Worm (Caenorhabditis elegans): ENCODE results near the gene C05D10.4.

Gene C05D10.4

DNA sequence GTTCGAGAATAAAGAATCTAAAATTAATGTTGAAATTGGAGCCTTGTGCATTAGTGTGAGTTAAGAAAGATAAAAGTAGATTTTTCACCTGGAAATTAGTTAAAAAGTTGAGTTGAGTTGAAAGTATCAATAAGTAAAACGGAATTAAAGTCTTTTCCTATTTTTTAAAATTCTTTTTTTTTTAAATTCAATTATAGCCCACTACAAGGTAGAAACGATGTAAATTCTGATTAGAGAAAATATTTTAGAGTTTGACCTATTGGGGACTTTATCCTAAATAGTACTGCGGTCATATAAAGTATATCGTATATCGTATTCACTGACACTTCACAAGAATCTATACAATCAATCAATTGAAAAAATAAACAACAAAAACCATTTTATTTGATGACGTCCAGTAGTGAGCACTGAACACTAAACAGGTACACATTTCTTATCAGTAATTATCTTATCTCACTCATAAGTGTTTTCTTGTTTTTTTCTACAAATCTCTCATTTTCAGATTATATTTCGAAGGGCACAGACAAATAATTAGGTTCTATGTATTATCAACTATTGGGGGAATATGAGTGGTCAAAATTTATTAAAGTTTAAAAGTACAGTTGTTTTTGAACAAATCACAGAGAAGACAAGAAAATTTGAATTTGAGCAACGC, 14.8 kb downstream of the C05D10.4 start, which contains the start of gene wht-1:
Gene wht-1 (minus strand): TSS at position 51 of the 655 bp plus-strand sequence.
- no peak for TF ChIP-seq nhr-12 (tag; optimal IDR thresholded peaks at IDR 0.05)
- TF ChIP-seq elt-2 (tag; optimal IDR thresholded peaks at IDR 0.05): peak; percentile 70

ce11 chrIII:6085311-6085710, 17.4 kb downstream of the C05D10.4 start:
- TF ChIP-seq jun-1 (tag; optimal IDR thresholded peaks at IDR 0.05): no peak
- no peak for TF ChIP-seq zag-1 (tag; optimal IDR thresholded peaks at IDR 0.05)
- TF ChIP-seq egl-27 (tag; optimal IDR thresholded peaks at IDR 0.05): no peak
- TF ChIP-seq C04F5.9 (tag; optimal IDR thresholded peaks at IDR 0.05): no peak
- no peak for TF ChIP-seq pax-3 (tag; optimal IDR thresholded peaks at IDR 0.05)
- no peak for TF ChIP-seq unc-30 (tag; optimal IDR thresholded peaks at IDR 0.05)
- TF ChIP-seq ama-1 (optimal IDR thresholded peaks at IDR 0.05): no peak
- TF ChIP-seq lsy-2 (tag; optimal IDR thresholded peaks at IDR 0.05): no peak
- no peak for TF ChIP-seq snu-23 (GFP tag; optimal IDR thresholded peaks at IDR 0.05)
- TF ChIP-seq skn-1 (tag; optimal IDR thresholded peaks at IDR 0.05): no peak
- no peak for TF ChIP-seq unc-62 (GFP tag; optimal IDR thresholded peaks at IDR 0.05)
- TF ChIP-seq Y116A8C.19 (tag; optimal IDR thresholded peaks at IDR 0.05; ENCODE audit: borderline replicate concordance): no peak
- no peak for TF ChIP-seq isw-1 (GFP tag; IDR thresholded peaks at IDR 0.05)
- no peak for TF ChIP-seq nhr-12 (tag; optimal IDR thresholded peaks at IDR 0.05)

DNA sequence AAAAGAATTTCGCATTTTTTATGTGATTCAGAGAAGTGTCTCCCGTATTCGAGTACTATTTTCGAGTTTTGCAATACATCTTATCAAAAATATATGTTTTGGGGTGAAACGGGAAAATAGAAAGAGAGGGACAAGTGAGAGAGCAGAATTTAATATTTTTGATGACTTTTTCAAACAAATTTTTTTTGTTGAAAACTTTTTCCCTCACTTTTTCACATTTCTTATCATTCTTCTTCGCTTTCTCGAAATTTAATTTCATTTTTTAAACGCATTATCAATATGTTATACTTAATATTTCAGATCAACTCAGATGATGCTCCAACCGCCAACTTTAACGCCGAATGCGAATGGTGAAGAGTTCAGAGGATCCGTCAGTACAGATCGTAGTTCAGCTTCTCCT, 22.4 kb downstream of the C05D10.4 start, which contains the start of gene attf-4:
Gene attf-4 (plus strand): TSS at position 301 of the 400 bp plus-strand sequence.
- TF ChIP-seq nhr-11 (tag; optimal IDR thresholded peaks at IDR 0.05) (no peak), egl-27 (tag; optimal IDR thresholded peaks at IDR 0.05) (no peak), lin-39 (tag; optimal IDR thresholded peaks at IDR 0.05) (no peak), nhr-12 (tag; optimal IDR thresholded peaks at IDR 0.05) (no peak), zip-4 (GFP tag; optimal IDR thresholded peaks at IDR 0.05) (no peak), lin-14 (GFP tag; optimal IDR thresholded peaks at IDR 0.05) (peak; percentile 37), lsy-2 (tag; optimal IDR thresholded peaks at IDR 0.05) (peak in 1 of 2 experiments; percentile 2)

- TF ChIP-seq lin-14 (GFP tag; optimal IDR thresholded peaks at IDR 0.05) (peak; percentile 53), efl-1 (optimal IDR thresholded peaks at IDR 0.05) (peak; percentile 9 to 20), efl-1 (GFP tag; optimal IDR thresholded peaks at IDR 0.05 in 1 of 2) (peak in 1 of 2 experiments; percentile 65), elt-2 (tag; optimal IDR thresholded peaks at IDR 0.05) (no peak), elt-3 (tag; optimal IDR thresholded peaks at IDR 0.05) (no peak), lir-3 (tag; optimal IDR thresholded peaks at IDR 0.05; ENCODE audit: poor library complexity) (no peak), fkh-10 (GFP tag; optimal IDR thresholded peaks at IDR 0.05) (no peak), ceh-63 (GFP tag; optimal IDR thresholded peaks at IDR 0.05) (no peak), swsn-7 (tag; optimal IDR thresholded peaks at IDR 0.05) (peak; percentile 16), mep-1 (tag; optimal IDR thresholded peaks at IDR 0.05) (peak; percentile 25), nhr-85 (tag) (no peak), hlh-4 (tag; optimal IDR thresholded peaks at IDR 0.05) (no peak), nhr-76 (tag; optimal IDR thresholded peaks at IDR 0.05) (no peak), lin-39 (tag; optimal IDR thresholded peaks at IDR 0.05) (no peak), nhr-20 (tag; optimal IDR thresholded peaks at IDR 0.05) (no peak), skn-1 (tag; optimal IDR thresholded peaks at IDR 0.05) (no peak), blmp-1 (tag; optimal IDR thresholded peaks at IDR 0.05) (peak; percentile 2), nhr-71 (tag; optimal IDR thresholded peaks at IDR 0.05) (peak; percentile 32), nhr-84 (tag; optimal IDR thresholded peaks at IDR 0.05) (no peak), rnt-1 (tag; optimal IDR thresholded peaks at IDR 0.05) (peak; percentile 43), unc-62 (GFP tag; optimal IDR thresholded peaks at IDR 0.05) (no peak), unc-86 (tag; optimal IDR thresholded peaks at IDR 0.05) (peak; percentile 25), zag-1 (tag; optimal IDR thresholded peaks at IDR 0.05) (no peak), ztf-11 (tag; optimal IDR thresholded peaks at IDR 0.05) (peak in 1 of 2 experiments; percentile 7), vab-15 (tag; optimal IDR thresholded peaks at IDR 0.05) (peak; percentile 30), lin-13 (GFP tag; optimal IDR thresholded peaks at IDR 0.05) (no peak), lsy-2 (tag; optimal IDR thresholded peaks at IDR 0.05) (peak in 1 of 2 experiments; percentile 29), C16A3.4 (tag; optimal IDR thresholded peaks at IDR 0.05) (no peak), Y116A8C.19 (tag; optimal IDR thresholded peaks at IDR 0.05; ENCODE audit: borderline replicate concordance) (no peak), snu-23 (GFP tag; optimal IDR thresholded peaks at IDR 0.05) (peak; percentile 29)
These were observed 23.7 kb downstream of the C05D10.4 start for ce11 chrIII:6078917-6079316.

All from whole organism, L1 larva.